Worm (Caenorhabditis elegans) whole organism, mixed stage, embryonic: ENCODE results near the gene Y45G12B.2.

Experiments
- M03D4.4 ChIP-seq: sonication (generic microtip); optimal IDR thresholded peaks from 2 replicates; lab custom pipeline; 2017; ENCODE audit warnings: mild to moderate bottlenecking, missing genetic modification characterization, missing compliant biosample characterization
- bed-3 ChIP-seq: fragments of 200-800 bp; sonication (Bioruptor generic); optimal IDR thresholded peaks from 3 replicates; lab custom pipeline; 2018; ENCODE audit warnings: mild to moderate bottlenecking, missing genetic modification characterization, moderate library complexity, missing compliant biosample characterization
- blmp-1 ChIP-seq: fragments of 150-350 bp; optimal IDR thresholded peaks from 2 replicates; lab custom pipeline; 2014; ENCODE audit warnings: missing biosample characterization, missing genetic modification characterization
- ceh-39 ChIP-seq: fragments of 150-350 bp; optimal IDR thresholded peaks from 2 replicates; lab custom pipeline; 2014; ENCODE audit warnings: missing biosample characterization, missing genetic modification characterization
- ceh-43 ChIP-seq: fragments of 200-800 bp; sonication (Bioruptor generic); optimal IDR thresholded peaks from 2 replicates; lab custom pipeline; 2018; ENCODE audit warnings: mild to moderate bottlenecking, missing genetic modification characterization, moderate library complexity, missing compliant biosample characterization
- ceh-83 ChIP-seq: fragments of 200-800 bp; sonication (Bioruptor generic); optimal IDR thresholded peaks from 2 replicates; lab custom pipeline; 2018; ENCODE audit warnings: mild to moderate bottlenecking, missing genetic modification characterization, missing compliant biosample characterization
- ces-1 ChIP-seq: fragments of 150-350 bp; optimal IDR thresholded peaks from 2 replicates; lab custom pipeline; 2014; ENCODE audit warnings: missing biosample characterization, missing genetic modification reagents, missing genetic modification characterization
- cnd-1 ChIP-seq: fragments of 200-800 bp; sonication (Bioruptor generic); optimal IDR thresholded peaks from 2 replicates; lab custom pipeline; 2018; ENCODE audit warnings: mild to moderate bottlenecking, missing genetic modification characterization, missing compliant biosample characterization
- drap-1 ChIP-seq: fragments of 200-800 bp; sonication (Bioruptor generic); optimal IDR thresholded peaks from 3 replicates; lab custom pipeline; 2018; ENCODE audit warnings: mild to moderate bottlenecking, missing genetic modification characterization, missing compliant biosample characterization
- elt-1 ChIP-seq: sonication (generic microtip); optimal IDR thresholded peaks from 2 replicates; lab custom pipeline; 2017; ENCODE audit warnings: missing genetic modification characterization, mild to moderate bottlenecking, missing compliant biosample characterization, antibody characterized with exemption, moderate library complexity, borderline replicate concordance; ENCODE audit not compliant: insufficient read depth
- elt-3 ChIP-seq: fragments of 150-350 bp; optimal IDR thresholded peaks from 2 replicates; lab custom pipeline; 2014; ENCODE audit warnings: missing biosample characterization, missing genetic modification characterization
- flh-1 ChIP-seq: fragments of 200-800 bp; sonication (Bioruptor generic); optimal IDR thresholded peaks from 2 replicates; lab custom pipeline; 2018; ENCODE audit warnings: mild to moderate bottlenecking, missing genetic modification characterization, moderate library complexity, missing compliant biosample characterization
- ham-2 ChIP-seq: fragments of 200-800 bp; sonication (Bioruptor generic); optimal IDR thresholded peaks from 2 replicates; lab custom pipeline; 2018; ENCODE audit warnings: mild to moderate bottlenecking, missing genetic modification characterization, missing compliant biosample characterization
- hlh-1 ChIP-seq: fragments of 150-350 bp; optimal IDR thresholded peaks from 2 replicates; lab custom pipeline; 2014; ENCODE audit warnings: missing biosample characterization, missing genetic modification reagents, missing genetic modification characterization
- lin-13 ChIP-seq: fragments of 150-350 bp; optimal IDR thresholded peaks from 2 replicates; lab custom pipeline; 2014; ENCODE audit warnings: missing biosample characterization, missing genetic modification characterization
- lin-32 ChIP-seq: fragments of 200-800 bp; sonication (Bioruptor generic); optimal IDR thresholded peaks from 2 replicates; lab custom pipeline; 2018; ENCODE audit warnings: mild to moderate bottlenecking, missing genetic modification characterization, missing compliant biosample characterization
- lsy-2 ChIP-seq: fragments of 150-350 bp; optimal IDR thresholded peaks from 2 replicates; lab custom pipeline; 2014; ENCODE audit warnings: missing biosample characterization, missing genetic modification characterization
- mab-5 ChIP-seq: fragments of 150-350 bp; optimal IDR thresholded peaks from 2 replicates; lab custom pipeline; 2014; ENCODE audit warnings: missing biosample characterization, missing genetic modification characterization
- mep-1 ChIP-seq: fragments of 150-350 bp; optimal IDR thresholded peaks from 2 replicates; lab custom pipeline; 2017; ENCODE audit warnings: missing biosample characterization, missing genetic modification reagents, missing genetic modification characterization, inconsistent platforms
- mls-2 ChIP-seq: sonication (generic microtip); optimal IDR thresholded peaks from 2 replicates; lab custom pipeline; 2016; ENCODE audit warnings: mild to moderate bottlenecking, missing genetic modification characterization, moderate library complexity, missing compliant biosample characterization
- nhr-12 ChIP-seq: fragments of 150-350 bp; optimal IDR thresholded peaks from 2 replicates; lab custom pipeline; 2014; ENCODE audit warnings: missing biosample characterization, missing genetic modification characterization
- nhr-2 ChIP-seq: fragments of 150-350 bp; optimal IDR thresholded peaks from 2 replicates; lab custom pipeline; 2014; ENCODE audit warnings: missing biosample characterization, missing genetic modification characterization
- nhr-237 ChIP-seq: fragments of 150-350 bp; optimal IDR thresholded peaks from 2 replicates; lab custom pipeline; 2014; ENCODE audit warnings: missing biosample characterization, missing genetic modification characterization
- nhr-28 ChIP-seq: fragments of 150-350 bp; optimal IDR thresholded peaks from 2 replicates; lab custom pipeline; 2014; ENCODE audit warnings: missing biosample characterization, missing genetic modification characterization
- nhr-76 ChIP-seq: sonication (generic microtip); optimal IDR thresholded peaks from 2 replicates; lab custom pipeline; 2017; ENCODE audit warnings: missing biosample characterization, missing genetic modification characterization
- pha-4 ChIP-seq: fragments of 150-350 bp; optimal IDR thresholded peaks from 2 replicates; lab custom pipeline; 2018; ENCODE audit warnings: missing biosample characterization, missing genetic modification reagents, missing genetic modification characterization
- sem-2 ChIP-seq: fragments of 200-800 bp; sonication (Bioruptor generic); optimal IDR thresholded peaks from 2 replicates; lab custom pipeline; 2018; ENCODE audit warnings: mild to moderate bottlenecking, missing genetic modification characterization, missing compliant biosample characterization
- snpc-4 ChIP-seq: fragments of 150-350 bp; optimal IDR thresholded peaks from 2 replicates; lab custom pipeline; 2014; ENCODE audit warnings: missing biosample characterization, missing genetic modification characterization
- sptf-1 ChIP-seq: sonication (generic microtip); optimal IDR thresholded peaks from 2 replicates; lab custom pipeline; 2017; ENCODE audit warnings: mild to moderate bottlenecking, missing genetic modification characterization, moderate library complexity, missing compliant biosample characterization
- tbx-8 ChIP-seq: fragments of 200-800 bp; sonication (Bioruptor generic); optimal IDR thresholded peaks from 2 replicates; lab custom pipeline; 2018; ENCODE audit warnings: mild to moderate bottlenecking, missing genetic modification characterization, moderate library complexity, missing compliant biosample characterization
- unc-120 ChIP-seq: sonication (generic microtip); optimal IDR thresholded peaks from 2 replicates; lab custom pipeline; 2017; ENCODE audit warnings: missing genetic modification characterization, missing compliant biosample characterization; ENCODE audit not compliant: poor library complexity, severe bottlenecking
- unc-39 ChIP-seq: fragments of 150-350 bp; optimal IDR thresholded peaks from 2 replicates; lab custom pipeline; 2014; ENCODE audit warnings: missing biosample characterization, missing genetic modification characterization
- unc-62 ChIP-seq: fragments of 150-350 bp; optimal IDR thresholded peaks from 2 replicates; lab custom pipeline; 2014; ENCODE audit warnings: missing biosample characterization, missing genetic modification reagents, missing genetic modification characterization
- ztf-11 ChIP-seq: fragments of 150-350 bp; optimal IDR thresholded peaks from 2 replicates; lab custom pipeline; 2014; ENCODE audit warnings: missing biosample characterization, missing genetic modification characterization

Gene Y45G12B.2

ce11 chrV:2672603-2673002 is 22.0 kb upstream of the Y45G12B.2 start, which contains the start of gene W02G9.3:
Gene W02G9.3, plus strand, starts transcription at chrV:2672986.
- no peak for TF ChIP-seq nhr-2
- TF ChIP-seq pha-4 (tag; lab: Kevin White, UChicago): peak; percentile 65
- no peak for TF ChIP-seq ztf-11 (tag; lab: Kevin White, UChicago)
- TF ChIP-seq lsy-2 (tag; lab: Kevin White, UChicago): peak; percentile 61
- TF ChIP-seq cnd-1 (tag; lab: Kevin White, UChicago): no peak
- TF ChIP-seq mab-5 (tag; lab: Kevin White, UChicago): peak; percentile 95
- peak; percentile 73 for TF ChIP-seq nhr-237 (tag; lab: Kevin White, UChicago)
- TF ChIP-seq tbx-8 (GFP tag; lab: Kevin White, UChicago): no peak
- TF ChIP-seq ces-1 (GFP tag; lab: Kevin White, UChicago): peak; percentile 91
- TF ChIP-seq snpc-4 (tag; lab: Kevin White, UChicago): no peak
- TF ChIP-seq lin-13 (tag; lab: Kevin White, UChicago): peak; percentile 60
- TF ChIP-seq mep-1 (tag; lab: Kevin White, UChicago): peak; percentile 69
- peak; percentile 54 for TF ChIP-seq sptf-1 (tag; lab: Kevin White, UChicago)
- no peak for TF ChIP-seq unc-120
- TF ChIP-seq mls-2 (tag; lab: Kevin White, UChicago): peak; percentile 40
- peak; percentile 14 for TF ChIP-seq ceh-43 (GFP tag; lab: Kevin White, UChicago)

- TF ChIP-seq nhr-76 (tag; lab: Kevin White, UChicago) (no peak), cnd-1 (tag; lab: Kevin White, UChicago) (peak; percentile 59), M03D4.4 (tag; lab: Kevin White, UChicago) (peak; percentile 63), lin-13 (tag; lab: Kevin White, UChicago) (no peak), unc-39 (no peak), mls-2 (tag; lab: Kevin White, UChicago) (peak; percentile 81), unc-62 (GFP tag; lab: Kevin White, UChicago) (no peak), hlh-1 (tag; lab: Kevin White, UChicago) (peak; percentile 10), mep-1 (tag; lab: Kevin White, UChicago) (no peak), unc-120 (peak; percentile 32), nhr-28 (tag; lab: Kevin White, UChicago) (no peak), ceh-39 (no peak), bed-3 (GFP tag; lab: Kevin White, UChicago) (peak; percentile 61), pha-4 (tag; lab: Kevin White, UChicago) (no peak), sem-2 (GFP tag; lab: Kevin White, UChicago) (peak; percentile 59), ham-2 (GFP tag; lab: Kevin White, UChicago) (no peak), ces-1 (GFP tag; lab: Kevin White, UChicago) (no peak), ztf-11 (tag; lab: Kevin White, UChicago) (no peak), blmp-1 (tag; lab: Kevin White, UChicago) (no peak), ceh-83 (GFP tag; lab: Kevin White, UChicago) (peak; percentile 90), drap-1 (GFP tag; lab: Kevin White, UChicago) (peak; percentile 60), sptf-1 (tag; lab: Kevin White, UChicago) (peak; percentile 79), ceh-43 (GFP tag; lab: Kevin White, UChicago) (peak; percentile 49), snpc-4 (tag; lab: Kevin White, UChicago) (no peak), flh-1 (peak; percentile 14), nhr-12 (tag; lab: Kevin White, UChicago) (no peak), nhr-237 (tag; lab: Kevin White, UChicago) (no peak), nhr-2 (no peak), elt-1 (tag; lab: Kevin White, UChicago) (no peak), elt-3 (tag; lab: Kevin White, UChicago) (no peak), lin-32 (GFP tag; lab: Kevin White, UChicago) (no peak), tbx-8 (GFP tag; lab: Kevin White, UChicago) (no peak)
These were observed 20.8 kb upstream of the Y45G12B.2 start for ce11 chrV:2673807-2674206.

DNA sequence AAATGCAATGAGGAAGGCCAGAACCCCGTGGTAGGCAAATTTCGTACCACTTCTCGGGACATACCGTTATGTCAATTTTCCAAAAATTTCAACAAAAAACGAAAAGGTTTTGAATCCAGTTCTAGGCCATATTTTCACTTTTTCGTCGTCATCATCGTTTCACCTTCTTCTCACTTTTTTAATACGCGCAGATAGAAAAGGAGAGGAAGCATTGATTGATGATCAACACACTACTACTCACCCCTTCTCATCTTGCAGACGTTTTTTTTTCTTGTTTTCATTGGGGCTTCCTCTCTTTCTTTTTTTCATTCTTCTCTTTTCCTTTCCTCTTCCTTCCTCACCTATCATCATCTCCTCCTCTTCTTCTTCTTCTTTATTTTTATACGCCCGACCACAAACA is 18.9 kb upstream of the Y45G12B.2 start:
- TF ChIP-seq lin-32 (GFP tag; lab: Kevin White, UChicago) (no peak), blmp-1 (tag; lab: Kevin White, UChicago) (peak; percentile 6)
